Worm (Caenorhabditis elegans): ENCODE results near the gene sss-1.

sss-1 gene

DNA sequence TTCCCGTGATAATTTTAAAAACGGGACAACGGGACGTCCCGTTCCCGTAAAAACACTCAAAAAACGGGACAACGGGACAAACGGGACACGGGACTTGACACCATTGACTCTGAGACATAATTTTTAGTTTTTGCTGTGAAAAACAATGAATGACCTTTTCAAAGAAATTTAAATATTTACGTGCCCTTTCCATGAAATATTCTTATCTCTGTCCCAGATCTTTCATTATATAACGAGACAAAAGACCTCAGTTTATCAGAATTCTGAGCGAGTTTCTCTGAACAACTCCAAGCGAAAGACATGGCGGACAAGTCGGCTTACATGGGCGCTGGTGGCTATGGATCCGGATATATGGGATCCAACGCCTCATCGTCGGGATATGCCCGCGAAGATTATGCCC lies 49.8 kb downstream of the sss-1 start, which contains the start of gene nspd-2:
Gene nspd-2, plus strand, starts transcription at position 301 of the 400 bp plus-strand sequence.
- TF ChIP-seq rec-8 (tag; optimal IDR thresholded peaks at IDR 0.05) (no peak), lir-1 (GFP tag; conservative IDR thresholded peaks at IDR 0.05) (no peak), T07F8.4 (tag; optimal IDR thresholded peaks at IDR 0.05) (no peak), egl-18 (GFP tag; IDR thresholded peaks at IDR 0.05) (no peak), cebp-1 (GFP tag; IDR thresholded peaks at IDR 0.05) (no peak), cebp-1 (tag; optimal IDR thresholded peaks at IDR 0.05) (no peak), ZK185.1 (tag; optimal IDR thresholded peaks at IDR 0.05; ENCODE audit: poor library complexity, severe bottlenecking) (no peak), egrh-3 (GFP tag; IDR thresholded peaks at IDR 0.05) (no peak), zim-3 (tag; optimal IDR thresholded peaks at IDR 0.05) (no peak), lin-26 (GFP tag; IDR thresholded peaks at IDR 0.05) (no peak), let-607 (tag; optimal IDR thresholded peaks at IDR 0.05) (no peak), F33H1.4 (GFP tag; IDR thresholded peaks at IDR 0.05) (no peak), F57A8.1 (GFP tag; optimal IDR thresholded peaks at IDR 0.05) (no peak), attf-5 (GFP tag; optimal IDR thresholded peaks at IDR 0.05) (no peak), somi-1 (GFP tag; optimal IDR thresholded peaks at IDR 0.05) (no peak)

Measured in whole organism, young adult.